Worm (Caenorhabditis elegans): ENCODE results near the gene cyp-35C1.

cyp-35C1 gene

DNA sequence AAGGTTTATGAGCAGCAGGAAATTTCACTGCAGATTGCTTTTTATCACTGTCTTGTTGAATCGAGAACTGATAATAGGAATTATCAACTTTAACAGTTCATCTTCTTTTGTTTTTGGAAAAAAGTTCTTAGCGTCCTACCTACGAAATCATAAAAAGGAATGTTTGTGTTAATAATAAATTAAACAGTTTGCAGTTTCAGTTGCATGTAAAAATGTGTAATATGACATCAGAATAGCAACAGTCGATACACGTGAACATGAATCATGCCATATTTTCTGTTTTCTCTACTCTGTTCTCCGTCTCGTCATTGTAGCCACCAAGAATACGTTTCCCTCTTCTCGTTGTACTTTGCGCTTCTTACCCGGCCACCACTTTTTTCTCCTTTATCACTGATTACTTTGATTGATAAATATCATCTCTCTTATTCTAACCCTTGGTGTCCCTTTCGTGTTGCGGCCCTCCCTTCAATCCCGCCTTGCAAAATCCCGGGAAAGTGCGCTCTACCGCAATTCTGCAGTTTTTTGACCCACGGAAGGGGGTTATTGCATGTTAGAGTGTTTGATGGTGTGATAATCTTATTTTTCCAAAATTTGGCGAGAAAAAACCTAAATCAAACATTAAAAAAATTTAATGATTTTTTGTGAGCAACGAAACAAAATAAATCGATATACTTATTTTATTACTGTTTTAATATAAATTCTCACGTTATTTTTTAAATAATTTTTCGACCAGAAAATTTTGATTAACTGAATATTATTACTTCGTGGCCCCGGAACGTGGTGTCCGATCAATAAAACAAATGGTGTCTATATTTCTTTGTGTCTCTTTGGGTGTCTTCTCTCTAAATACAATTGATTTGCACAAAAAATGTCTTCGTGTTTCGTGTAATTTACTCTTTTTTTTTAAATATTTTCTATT, 5.6 kb downstream of the cyp-35C1 start, which contains the start of gene sptl-3 (continued):
- TF ChIP-seq cey-2 (tag; optimal IDR thresholded peaks at IDR 0.05; ENCODE audit: borderline replicate concordance, insufficient read depth) = peak; percentile 87
- TF ChIP-seq nhr-102 (tag; optimal IDR thresholded peaks at IDR 0.05) = peak; percentile 13
- TF ChIP-seq mep-1 (tag; optimal IDR thresholded peaks at IDR 0.05) = peak; percentile 39
- peak; percentile 67; the same call in 1 of the 2 replicates for TF ChIP-seq php-3 (GFP tag; IDR thresholded peaks at IDR 0.05)
- TF ChIP-seq Y48G9A.11 (GFP tag; IDR thresholded peaks at IDR 0.05) = no peak
- TF ChIP-seq arid-1 (GFP tag; conservative IDR thresholded peaks at IDR 0.05) = no peak
- no peak for TF ChIP-seq F37D6.2 (tag; optimal IDR thresholded peaks at IDR 0.05)
- no peak for TF ChIP-seq Y5F2A.4 (GFP tag; optimal IDR thresholded peaks at IDR 0.05)
- peak; percentile 19 for TF ChIP-seq nhr-6 (tag; optimal IDR thresholded peaks at IDR 0.05)
- 0 out of 2 replicates have a peak, but pooled peaks have one; percentile 42 for TF ChIP-seq hmg-1.1 (GFP tag; IDR thresholded peaks at IDR 0.05)
- no peak for TF ChIP-seq ces-1 (GFP tag; optimal IDR thresholded peaks at IDR 0.05)
- TF ChIP-seq hlh-30 (tag; optimal IDR thresholded peaks at IDR 0.05; ENCODE audit: insufficient read depth) = peak; percentile 58
- no peak for TF ChIP-seq lim-7 (GFP tag; IDR thresholded peaks at IDR 0.05)
- peak; percentile 59 for TF ChIP-seq nhr-48 (tag; optimal IDR thresholded peaks at IDR 0.05)
- TF ChIP-seq aha-1 (tag) = peak; percentile 92
- TF ChIP-seq T26A8.4 (GFP tag; IDR thresholded peaks at IDR 0.05) = no peak
- no peak for TF ChIP-seq D1046.2 (GFP tag; IDR thresholded peaks at IDR 0.05)
- TF ChIP-seq nhr-28 (tag; optimal IDR thresholded peaks at IDR 0.05) = peak; percentile 93

DNA sequence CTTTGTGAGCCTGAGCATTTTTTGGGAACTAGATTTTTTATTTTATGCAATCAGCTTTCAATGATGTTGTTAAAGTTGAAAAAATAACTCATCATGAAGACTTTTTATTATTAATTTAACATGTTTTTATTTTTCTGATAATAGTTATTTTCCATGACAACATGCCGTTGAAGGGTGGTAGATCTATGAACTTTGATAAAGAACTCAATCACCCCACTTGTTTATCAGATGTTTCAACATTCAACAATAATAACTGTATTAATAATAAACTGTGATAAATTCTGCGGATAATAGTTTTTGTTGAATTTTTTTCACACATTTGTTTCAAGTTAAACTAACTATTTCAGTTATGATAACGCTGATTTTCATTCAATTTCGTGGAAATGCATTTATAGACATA, 6.8 kb downstream of the cyp-35C1 start:
- TF ChIP-seq lim-7 (GFP tag; IDR thresholded peaks at IDR 0.05) (no peak), snpc-1.2 (GFP tag; IDR thresholded peaks at IDR 0.05) (no peak), nhr-28 (tag; optimal IDR thresholded peaks at IDR 0.05) (peak; percentile 37), daf-16 (GFP tag; optimal IDR thresholded peaks at IDR 0.05) (no peak), daf-16 (tag; optimal IDR thresholded peaks at IDR 0.05) (peak; percentile 96), nhr-77 (tag; optimal IDR thresholded peaks at IDR 0.05) (peak; percentile 53), nhr-48 (tag; optimal IDR thresholded peaks at IDR 0.05) (no peak), dmd-9 (GFP tag; IDR thresholded peaks at IDR 0.05) (no peak), lin-38 (GFP tag; IDR thresholded peaks at IDR 0.05) (no peak), ztf-7 (tag; optimal IDR thresholded peaks at IDR 0.05) (no peak), hlh-11 (tag; optimal IDR thresholded peaks at IDR 0.05) (peak; percentile 45), unc-130 (GFP tag; optimal IDR thresholded peaks at IDR 0.05) (no peak), nhr-42 (GFP tag; IDR thresholded peaks at IDR 0.05) (no peak), dmd-6 (GFP tag; IDR thresholded peaks at IDR 0.05) (peak; percentile 64), F44E2.7 (GFP tag; IDR thresholded peaks at IDR 0.05) (no peak), nhr-237 (tag; optimal IDR thresholded peaks at IDR 0.05) (no peak), nhr-76 (tag; optimal IDR thresholded peaks at IDR 0.05) (no peak), zag-1 (tag; optimal IDR thresholded peaks at IDR 0.05) (no peak), dve-1 (tag; optimal IDR thresholded peaks at IDR 0.05; ENCODE audit: insufficient read depth) (peak; percentile 76), php-3 (GFP tag; IDR thresholded peaks at IDR 0.05) (peak; percentile 55; the same call in 1 of the 2 replicates), T26A8.4 (GFP tag; IDR thresholded peaks at IDR 0.05) (no peak), ctbp-1 (GFP tag; IDR thresholded peaks at IDR 0.05) (no peak), daf-19 (GFP tag; conservative IDR thresholded peaks at IDR 0.05) (no peak)

DNA sequence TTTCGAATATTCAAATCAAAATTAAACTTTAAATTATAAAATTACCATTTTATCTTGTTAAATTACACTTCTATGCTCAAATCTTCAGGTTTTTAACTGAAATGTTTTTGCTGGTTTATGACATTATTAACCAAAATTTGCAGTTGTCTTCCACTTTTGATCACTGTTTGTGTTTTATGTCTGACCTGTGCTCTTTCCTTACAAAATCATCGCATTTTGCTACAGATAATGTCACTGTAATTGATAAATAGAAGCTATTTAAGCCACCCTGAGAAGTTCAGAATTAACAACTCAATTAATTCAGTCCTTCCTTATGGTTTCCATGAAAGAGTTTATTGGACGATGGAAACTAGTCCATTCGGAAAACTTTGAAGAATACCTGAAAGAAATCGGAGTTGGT, 7.8 kb downstream of the cyp-35C1 start, which contains the start of gene lbp-8:
Gene lbp-8, plus strand, starts transcription at position 301 of the 400 bp plus-strand sequence.
- TF ChIP-seq unc-130 (GFP tag; optimal IDR thresholded peaks at IDR 0.05) = no peak
- TF ChIP-seq nhr-76 (tag; optimal IDR thresholded peaks at IDR 0.05) = no peak
- TF ChIP-seq zfp-2 (tag; optimal IDR thresholded peaks at IDR 0.05) = no peak
- no peak for TF ChIP-seq ceh-28 (tag; optimal IDR thresholded peaks at IDR 0.05)
- no peak for TF ChIP-seq lin-38 (GFP tag; IDR thresholded peaks at IDR 0.05)
- TF ChIP-seq Y48G9A.11 (GFP tag; IDR thresholded peaks at IDR 0.05) = no peak
- no peak for TF ChIP-seq F37D6.2 (tag; optimal IDR thresholded peaks at IDR 0.05)
- TF ChIP-seq ceh-44 (GFP tag; IDR thresholded peaks at IDR 0.05) = no peak
- TF ChIP-seq unc-39 (tag; optimal IDR thresholded peaks at IDR 0.05) = no peak
- TF ChIP-seq F49E8.2 (tag; optimal IDR thresholded peaks at IDR 0.05; ENCODE audit: borderline replicate concordance) = no peak
- no peak for TF ChIP-seq rbr-2 (tag; optimal IDR thresholded peaks at IDR 0.05)
- TF ChIP-seq T20F7.1 (GFP tag; optimal IDR thresholded peaks at IDR 0.05) = no peak
- no peak for TF ChIP-seq hlh-30 (tag; optimal IDR thresholded peaks at IDR 0.05; ENCODE audit: insufficient read depth)
- no peak for TF ChIP-seq egl-43 (GFP tag; IDR thresholded peaks at IDR 0.05)
- TF ChIP-seq skn-1 (tag; optimal IDR thresholded peaks at IDR 0.05) = no peak
- no peak for TF ChIP-seq ceh-82 (tag; optimal IDR thresholded peaks at IDR 0.05)
- TF ChIP-seq nhr-42 (GFP tag; IDR thresholded peaks at IDR 0.05) = no peak
- no peak for TF ChIP-seq jun-1 (tag; optimal IDR thresholded peaks at IDR 0.05)

All from whole organism, L4 larva.